Worm (Caenorhabditis elegans): ENCODE measurements around the gene srg-66.

srg-66 gene

DNA sequence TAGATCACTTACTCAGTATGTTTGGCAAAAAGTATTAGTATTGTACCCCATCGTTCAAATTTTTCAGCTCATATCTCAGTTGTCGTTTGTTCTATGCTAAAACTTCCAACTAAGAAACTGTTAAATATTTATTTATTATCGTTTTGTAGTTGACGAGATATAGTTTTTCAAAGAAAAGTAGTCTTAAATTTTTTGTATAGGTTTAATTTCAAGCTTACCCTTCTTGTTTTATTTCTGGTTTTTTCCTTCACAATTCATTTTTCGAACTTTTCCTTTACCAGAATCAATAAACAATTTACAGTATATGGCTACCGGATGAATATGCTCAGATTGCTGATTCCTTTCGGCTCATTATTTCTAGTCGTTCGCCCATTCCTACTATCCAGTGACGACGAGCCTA lies 36.4 kb downstream of the srg-66 start, which contains the start of gene F08F3.1:
F08F3.1 (plus strand) TSS at position 301 of the 400 bp plus-strand sequence.
- no peak for TF ChIP-seq nhr-11 (tag; optimal IDR thresholded peaks at IDR 0.05)
- no peak for TF ChIP-seq lin-39 (tag; optimal IDR thresholded peaks at IDR 0.05)
- no peak for TF ChIP-seq lin-13 (GFP tag; optimal IDR thresholded peaks at IDR 0.05)
- TF ChIP-seq snpc-4 (tag; optimal IDR thresholded peaks at IDR 0.05): no peak
- no peak for TF ChIP-seq mdl-1 (tag; optimal IDR thresholded peaks at IDR 0.05)
- TF ChIP-seq nhr-21 (tag; optimal IDR thresholded peaks at IDR 0.05): no peak
- no peak for TF ChIP-seq ztf-4 (tag; optimal IDR thresholded peaks at IDR 0.05)
- TF ChIP-seq blmp-1 (tag; optimal IDR thresholded peaks at IDR 0.05; ENCODE audit: insufficient read depth): no peak
- no peak for TF ChIP-seq R02D3.7 (tag; optimal IDR thresholded peaks at IDR 0.05)
- no peak for TF ChIP-seq lsy-2 (tag; optimal IDR thresholded peaks at IDR 0.05)
- no peak for TF ChIP-seq sem-4 (tag; optimal IDR thresholded peaks at IDR 0.05)
- TF ChIP-seq sma-9 (GFP tag; optimal IDR thresholded peaks at IDR 0.05): no peak
- no peak for TF ChIP-seq sma-9 (tag; optimal IDR thresholded peaks at IDR 0.05)
- TF ChIP-seq elt-3 (tag; optimal IDR thresholded peaks at IDR 0.05): no peak

DNA sequence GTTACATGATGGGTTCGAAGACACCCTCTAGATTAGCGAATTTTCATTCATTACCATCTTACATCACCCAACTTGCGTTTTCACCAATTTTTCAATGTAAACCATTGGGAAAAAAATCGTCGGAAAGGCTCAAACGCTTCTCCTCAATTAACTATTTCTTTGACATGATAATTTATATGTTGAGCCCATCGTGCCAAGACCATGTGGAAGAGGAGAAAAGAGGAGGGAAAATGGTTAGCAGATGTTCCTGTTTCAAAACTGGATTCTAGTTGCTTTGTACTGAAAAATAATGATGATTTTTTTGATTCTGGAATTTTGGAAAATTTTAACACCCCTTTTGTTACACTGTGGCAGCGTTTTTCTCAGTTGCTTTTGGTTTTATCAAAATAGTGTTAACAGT lies 38.2 kb downstream of the srg-66 start:
- TF ChIP-seq nhr-129 (tag; optimal IDR thresholded peaks at IDR 0.05): no peak
- TF ChIP-seq egl-27 (tag; optimal IDR thresholded peaks at IDR 0.05): no peak
- no peak for TF ChIP-seq lin-13 (GFP tag; optimal IDR thresholded peaks at IDR 0.05)
- TF ChIP-seq nhr-25 (tag; optimal IDR thresholded peaks at IDR 0.05): no peak
- no peak for TF ChIP-seq ceh-82 (tag; optimal IDR thresholded peaks at IDR 0.05)
- no peak for TF ChIP-seq gmeb-1 (tag; optimal IDR thresholded peaks at IDR 0.05)
- TF ChIP-seq crh-2 (tag; optimal IDR thresholded peaks at IDR 0.05): no peak
- TF ChIP-seq nhr-77 (tag; optimal IDR thresholded peaks at IDR 0.05): no peak
- no peak for TF ChIP-seq nhr-237 (tag; optimal IDR thresholded peaks at IDR 0.05)
- TF ChIP-seq ama-1 (optimal IDR thresholded peaks at IDR 0.05): no peak
- no peak for TF ChIP-seq nhr-6 (tag; optimal IDR thresholded peaks at IDR 0.05)
- TF ChIP-seq mdl-1 (tag; optimal IDR thresholded peaks at IDR 0.05): no peak
- no peak for TF ChIP-seq unc-39 (tag; optimal IDR thresholded peaks at IDR 0.05)
- TF ChIP-seq nhr-11 (tag; optimal IDR thresholded peaks at IDR 0.05): no peak
- TF ChIP-seq sem-4 (tag; optimal IDR thresholded peaks at IDR 0.05): no peak

DNA sequence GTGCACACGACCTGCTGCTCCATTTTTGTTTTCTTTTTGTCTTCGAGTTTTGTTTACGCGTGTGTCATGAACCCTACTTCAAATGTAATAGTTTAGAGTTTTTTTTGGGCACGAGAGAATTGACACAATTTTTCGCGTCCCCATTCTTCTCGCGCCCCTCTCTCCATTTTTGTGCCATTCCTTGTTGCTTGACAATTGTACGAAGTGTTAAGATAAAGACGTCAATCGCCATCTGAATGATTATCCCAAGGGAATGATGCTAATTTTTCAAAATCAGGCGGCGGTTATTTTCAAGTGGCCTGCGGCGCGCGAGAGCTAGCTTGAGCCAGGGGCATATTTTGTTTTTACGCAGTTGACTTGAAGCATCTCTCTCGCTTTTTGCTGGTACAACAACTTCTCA lies 39.8 kb downstream of the srg-66 start:
- TF ChIP-seq R02D3.7 (tag; optimal IDR thresholded peaks at IDR 0.05): no peak
- TF ChIP-seq mab-5 (tag; optimal IDR thresholded peaks at IDR 0.05): peak; percentile 3
- peak; percentile 13 for TF ChIP-seq zag-1 (tag; optimal IDR thresholded peaks at IDR 0.05)

DNA sequence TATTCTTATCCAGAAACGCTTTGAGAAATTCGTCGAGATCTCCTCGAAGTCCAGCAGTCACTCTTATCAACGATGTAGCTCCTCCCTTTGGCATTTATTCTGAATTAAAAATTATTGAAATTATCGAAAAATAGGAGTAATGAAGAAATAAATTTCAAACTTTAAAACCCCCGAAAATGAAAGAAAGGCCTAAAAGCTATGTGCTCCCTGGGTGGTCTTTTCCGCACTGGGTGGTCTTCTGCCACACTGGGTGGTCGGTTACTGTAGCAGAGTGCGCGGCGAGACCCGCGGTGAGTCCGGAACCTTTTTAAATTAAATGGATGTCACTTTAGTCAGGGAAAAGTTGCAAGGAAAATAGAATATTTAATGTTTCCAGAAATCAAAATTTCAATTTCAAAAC lies 43.1 kb downstream of the srg-66 start, which contains the start of gene snpc-1.3:
snpc-1.3 (minus strand) TSS at position 101 of the 400 bp plus-strand sequence.
- no peak for TF ChIP-seq nhr-129 (tag; optimal IDR thresholded peaks at IDR 0.05)
- no peak for TF ChIP-seq fos-1 (tag; optimal IDR thresholded peaks at IDR 0.05)
- no peak for TF ChIP-seq sma-3 (GFP tag; optimal IDR thresholded peaks at IDR 0.05)
- no peak for TF ChIP-seq ztf-1 (GFP tag; conservative IDR thresholded peaks at IDR 0.05)
- TF ChIP-seq ztf-4 (tag; optimal IDR thresholded peaks at IDR 0.05): no peak
- TF ChIP-seq ZK546.5 (tag; optimal IDR thresholded peaks at IDR 0.05): no peak
- no peak for TF ChIP-seq gmeb-1 (tag; optimal IDR thresholded peaks at IDR 0.05)
- no peak for TF ChIP-seq lin-39 (tag; optimal IDR thresholded peaks at IDR 0.05)
- TF ChIP-seq Y55F3AM.14 (GFP tag; optimal IDR thresholded peaks at IDR 0.05): no peak
- no peak for TF ChIP-seq skn-1 (tag; optimal IDR thresholded peaks at IDR 0.05)
- TF ChIP-seq zag-1 (tag; optimal IDR thresholded peaks at IDR 0.05): no peak
- no peak for TF ChIP-seq dmd-4 (tag; optimal IDR thresholded peaks at IDR 0.05)
- no peak for TF ChIP-seq nhr-11 (tag; optimal IDR thresholded peaks at IDR 0.05)
- no peak for TF ChIP-seq ama-1 (optimal IDR thresholded peaks at IDR 0.05)

DNA sequence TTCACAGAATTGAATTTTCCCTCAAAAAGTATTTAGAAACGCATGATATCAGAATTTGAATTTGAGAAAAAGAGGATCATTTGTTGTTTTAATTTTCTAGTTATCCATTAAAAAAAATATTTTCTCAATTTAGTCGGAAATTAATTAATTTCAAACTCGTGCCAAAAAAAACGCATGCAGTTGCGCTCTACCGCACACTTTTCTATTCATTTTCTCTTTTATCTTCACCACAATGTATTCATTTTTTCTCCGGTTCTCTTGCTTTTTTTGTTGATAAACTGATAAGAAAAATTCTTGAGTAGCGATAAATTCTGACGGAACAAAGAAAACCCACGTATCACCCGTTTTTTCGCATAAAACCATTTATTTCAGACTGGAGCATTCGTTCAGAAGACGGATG lies 49.2 kb downstream of the srg-66 start, which contains the start of gene acl-6:
acl-6 (plus strand) TSS at position 367 of the 400 bp plus-strand sequence.
- TF ChIP-seq nhr-11 (tag; optimal IDR thresholded peaks at IDR 0.05) (no peak), sem-4 (tag; optimal IDR thresholded peaks at IDR 0.05) (no peak), crh-2 (tag; optimal IDR thresholded peaks at IDR 0.05) (peak; percentile 75), lsy-2 (tag; optimal IDR thresholded peaks at IDR 0.05) (peak in 1 of 2 experiments; percentile 70), lin-13 (GFP tag; optimal IDR thresholded peaks at IDR 0.05) (peak; percentile 37), nhr-237 (tag; optimal IDR thresholded peaks at IDR 0.05) (no peak), egl-27 (tag; optimal IDR thresholded peaks at IDR 0.05) (peak; percentile 37), alr-1 (tag; optimal IDR thresholded peaks at IDR 0.05) (no peak), sma-3 (GFP tag; optimal IDR thresholded peaks at IDR 0.05) (peak; percentile 54), sma-9 (GFP tag; optimal IDR thresholded peaks at IDR 0.05) (peak; percentile 80), sma-9 (tag; optimal IDR thresholded peaks at IDR 0.05) (no peak), gmeb-1 (tag; optimal IDR thresholded peaks at IDR 0.05) (peak; percentile 91), C34F6.9 (tag; optimal IDR thresholded peaks at IDR 0.05) (peak; percentile 75), nhr-129 (tag; optimal IDR thresholded peaks at IDR 0.05) (peak; percentile 25), unc-55 (GFP tag; optimal IDR thresholded peaks at IDR 0.05) (peak; percentile 66), F13H6.1 (tag; optimal IDR thresholded peaks at IDR 0.05) (no peak), lin-11 (tag; optimal IDR thresholded peaks at IDR 0.05) (no peak), fos-1 (tag; optimal IDR thresholded peaks at IDR 0.05) (peak; percentile 94), skn-1 (tag; optimal IDR thresholded peaks at IDR 0.05) (peak; percentile 64)
